Worm (Caenorhabditis elegans): ENCODE measurements around the gene hlh-15.

hlh-15 gene

DNA sequence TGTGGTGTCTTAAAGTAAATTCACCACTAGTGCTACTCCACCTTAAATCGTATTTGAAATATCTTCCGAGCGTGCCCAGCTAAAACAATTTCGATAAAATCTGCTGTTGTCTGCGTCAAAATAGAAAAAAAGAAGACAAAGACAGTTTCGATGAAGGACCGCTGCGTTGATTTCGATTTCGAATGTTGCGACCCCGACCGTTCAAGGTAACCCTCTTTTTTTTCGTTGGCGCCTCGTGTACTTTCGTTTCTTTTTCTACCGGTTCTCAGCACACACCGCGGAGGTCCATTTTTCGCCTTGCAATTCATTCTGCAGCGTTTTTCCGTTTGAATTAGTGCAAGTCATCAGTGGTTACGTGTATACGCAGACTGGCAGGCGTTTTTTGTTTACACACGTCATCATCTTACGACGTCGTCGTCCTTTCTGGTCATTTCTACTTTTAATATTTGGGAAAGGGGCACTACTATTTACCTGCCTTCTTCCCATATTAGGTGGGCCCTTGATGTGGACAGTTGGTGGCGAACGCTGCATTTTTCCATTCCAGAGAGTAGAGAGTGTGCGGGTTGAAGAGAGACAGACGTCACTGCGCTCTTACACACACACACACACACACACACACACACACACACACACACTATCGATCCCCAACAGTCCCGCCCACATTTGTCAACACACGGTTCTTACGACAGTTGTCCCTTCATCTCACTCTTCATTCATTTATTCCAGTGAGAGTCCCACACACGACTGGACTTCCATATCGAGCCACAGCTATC is 44.9 kb downstream of the hlh-15 start (continued):
- TF ChIP-seq hlh-11 (tag; optimal IDR thresholded peaks at IDR 0.05) (peak; percentile 32), mep-1 (tag; optimal IDR thresholded peaks at IDR 0.05) (peak; percentile 42), mes-2 (tag; optimal IDR thresholded peaks at IDR 0.05; ENCODE audit: poor library complexity, severe bottlenecking) (peak; percentile 31), ceh-44 (GFP tag; IDR thresholded peaks at IDR 0.05) (no peak), aha-1 (tag) (peak; percentile 84)

DNA sequence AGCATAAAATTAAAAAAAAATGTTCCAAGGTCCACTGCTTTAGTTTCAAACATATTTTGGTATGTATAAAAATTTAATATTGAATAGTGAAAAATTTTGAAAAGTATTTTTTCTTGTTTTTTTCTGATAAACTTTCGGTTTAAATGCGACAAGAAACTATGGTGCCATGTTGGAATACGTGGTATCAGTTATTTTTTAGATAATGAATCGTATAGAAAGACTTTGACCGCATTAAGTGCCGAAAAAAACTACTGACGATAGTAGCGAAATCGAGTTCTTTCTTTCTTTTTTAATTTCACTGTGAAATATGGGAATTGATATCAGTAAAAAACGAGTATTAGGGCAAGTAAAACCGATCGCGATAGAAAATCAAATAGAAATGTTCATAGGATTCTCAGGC is 47.3 kb downstream of the hlh-15 start, which contains the start of gene T24D8.6:
Gene T24D8.6 (minus strand): TSS at position 101 of the 400 bp plus-strand sequence.
- TF ChIP-seq R02D3.7 (tag; optimal IDR thresholded peaks at IDR 0.05) = no peak
- TF ChIP-seq daf-8 (GFP tag; IDR thresholded peaks at IDR 0.05) = no peak
- TF ChIP-seq hif-1 (tag; optimal IDR thresholded peaks at IDR 0.05) = no peak
- no peak for TF ChIP-seq nhr-10 (tag; optimal IDR thresholded peaks at IDR 0.05)
- TF ChIP-seq T26A8.4 (GFP tag; IDR thresholded peaks at IDR 0.05) = no peak
- TF ChIP-seq zfp-3 (GFP tag; conservative IDR thresholded peaks at IDR 0.05) = no peak
- no peak for TF ChIP-seq dpl-1 (GFP tag; optimal IDR thresholded peaks at IDR 0.05)
- no peak for TF ChIP-seq F26F4.8 (GFP tag; conservative IDR thresholded peaks at IDR 0.05)
- TF ChIP-seq zip-2 (tag; optimal IDR thresholded peaks at IDR 0.05) = no peak
- no peak for TF ChIP-seq nhr-48 (tag; optimal IDR thresholded peaks at IDR 0.05)

DNA sequence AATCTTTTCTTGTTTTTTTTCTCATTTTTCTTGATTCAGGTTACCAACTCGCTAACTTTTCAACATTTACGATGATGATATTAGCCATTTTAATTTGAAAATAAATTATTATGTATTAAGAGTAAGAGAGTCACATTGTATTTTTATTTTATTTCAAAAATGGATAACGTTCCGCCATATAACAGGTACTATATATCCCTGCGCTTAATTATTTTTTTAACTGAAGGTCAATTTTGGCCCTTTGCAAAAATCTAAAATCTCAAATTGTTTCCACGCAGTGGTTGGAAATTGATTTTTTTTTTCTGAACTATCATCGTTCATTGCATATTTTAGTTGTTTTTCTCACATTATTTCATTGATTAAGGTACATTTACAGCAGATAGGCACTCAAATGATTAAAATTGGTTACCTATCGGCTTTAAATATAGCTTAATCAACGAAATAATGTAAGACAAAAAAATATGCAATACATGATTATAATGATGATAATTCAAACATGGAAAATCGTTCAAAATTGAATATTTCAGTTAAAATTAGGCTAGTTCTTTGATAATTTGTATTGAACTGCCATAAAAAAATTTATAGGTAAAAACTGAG is 48.4 kb downstream of the hlh-15 start:
- TF ChIP-seq ZK337.2 (GFP tag; IDR thresholded peaks at IDR 0.05) (peak; percentile 72), fos-1 (tag; optimal IDR thresholded peaks at IDR 0.05) (peak; percentile 63), mes-2 (tag; optimal IDR thresholded peaks at IDR 0.05; ENCODE audit: poor library complexity, severe bottlenecking) (peak; percentile 88), ztf-11 (tag; optimal IDR thresholded peaks at IDR 0.05) (peak; percentile 4), php-3 (GFP tag; IDR thresholded peaks at IDR 0.05) (peak; percentile 91), lir-3 (tag; optimal IDR thresholded peaks at IDR 0.05) (peak; percentile 67), rbr-2 (tag; optimal IDR thresholded peaks at IDR 0.05) (peak; percentile 96), F37D6.2 (tag; optimal IDR thresholded peaks at IDR 0.05) (peak; percentile 94), ceh-28 (tag; optimal IDR thresholded peaks at IDR 0.05) (peak; percentile 62), hmg-1.1 (GFP tag; IDR thresholded peaks at IDR 0.05) (peak; percentile 98), nhr-6 (tag; optimal IDR thresholded peaks at IDR 0.05) (peak; percentile 85), daf-16 (GFP tag; optimal IDR thresholded peaks at IDR 0.05) (peak; percentile 80 to 94), daf-16 (tag; optimal IDR thresholded peaks at IDR 0.05) (peak; percentile 90), F26F4.8 (GFP tag; conservative IDR thresholded peaks at IDR 0.05) (no peak), attf-4 (tag; optimal IDR thresholded peaks at IDR 0.05) (no peak), cey-2 (tag; optimal IDR thresholded peaks at IDR 0.05; ENCODE audit: borderline replicate concordance, insufficient read depth) (peak; percentile 59), nhr-102 (tag; optimal IDR thresholded peaks at IDR 0.05) (peak; percentile 98), nhr-28 (tag; optimal IDR thresholded peaks at IDR 0.05) (peak; percentile 82), arid-1 (GFP tag; conservative IDR thresholded peaks at IDR 0.05) (peak; percentile 60), lsy-2 (tag; optimal IDR thresholded peaks at IDR 0.05) (peak; percentile 87 to 95), daf-19 (GFP tag; conservative IDR thresholded peaks at IDR 0.05) (peak; percentile 71; the same call in 1 of the 2 replicates), lin-38 (GFP tag; IDR thresholded peaks at IDR 0.05) (peak; percentile 74), lin-13 (GFP tag; optimal IDR thresholded peaks at IDR 0.05) (peak; percentile 63), lin-15B (tag; optimal IDR thresholded peaks at IDR 0.05) (peak; percentile 10), lin-29 (GFP tag; IDR thresholded peaks at IDR 0.05) (peak; percentile 81), Y75B8A.6 (GFP tag; IDR thresholded peaks at IDR 0.05) (no peak; the same call in 1 of the 2 replicates), lin-1 (GFP tag; IDR thresholded peaks at IDR 0.05) (peak; percentile 70; the same call in 1 of the 2 replicates), Y48G9A.11 (GFP tag; IDR thresholded peaks at IDR 0.05) (no peak), skn-1 (tag; optimal IDR thresholded peaks at IDR 0.05) (no peak), T20F7.1 (GFP tag; optimal IDR thresholded peaks at IDR 0.05) (peak; percentile 89), nhr-42 (GFP tag; IDR thresholded peaks at IDR 0.05) (peak; percentile 95), pha-4 (GFP tag; IDR thresholded peaks at IDR 0.05) (peak; percentile 80), pha-4 (tag; optimal IDR thresholded peaks at IDR 0.05) (no peak)

All from whole organism, L4 larva.